Fruit fly (Drosophila melanogaster): Measurements from ENCODE around the gene beta-PheRS.
A peak's percentile ranks its signal among the peaks of the same experiment; 100 is the strongest.

beta-PheRS gene

DNA sequence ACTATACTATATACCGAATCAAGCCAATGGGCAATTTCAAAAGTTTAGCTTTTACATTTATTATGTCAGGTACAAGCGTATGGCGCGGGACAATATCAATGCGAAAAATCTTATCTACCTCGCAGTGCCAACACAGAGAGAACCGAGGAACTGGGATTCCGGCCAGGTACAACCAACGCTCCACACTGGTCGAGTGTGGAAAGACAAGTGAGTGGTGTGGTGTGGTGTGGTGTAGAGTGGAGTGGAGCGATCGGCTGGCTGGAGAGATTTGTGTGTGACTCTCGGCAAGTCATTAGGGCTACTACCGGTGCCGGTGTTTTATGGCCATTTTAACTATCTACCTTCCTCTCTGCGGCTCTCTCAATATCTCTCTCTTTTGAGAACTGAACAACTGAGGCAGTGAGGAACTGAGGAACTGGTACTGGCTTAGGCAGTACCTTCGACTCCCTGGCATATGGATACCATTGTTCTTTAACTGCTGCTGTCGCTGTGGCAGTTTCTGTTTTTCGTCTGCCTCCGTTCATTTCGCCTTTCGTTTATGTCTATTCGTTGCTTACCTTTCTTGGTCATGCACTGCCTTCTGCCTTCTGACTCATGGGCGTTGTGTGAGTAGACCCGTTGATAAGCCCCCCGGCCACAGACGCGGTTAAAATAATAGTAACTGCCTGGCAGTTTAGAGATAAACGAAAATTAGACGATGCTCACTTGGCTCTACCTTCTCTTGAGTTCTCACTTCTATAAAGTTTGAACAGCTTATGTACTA, 7.0 kb upstream of the beta-PheRS start (continued):
- peak; percentile 89 for TF ChIP-seq Ptx1 (GFP tag; IDR thresholded peaks at IDR 0.05)
- peak; percentile 87 for TF ChIP-seq caup (GFP tag; optimal IDR thresholded peaks at IDR 0.05; ENCODE audit: severe bottlenecking)
- TF ChIP-seq NFAT (GFP tag; IDR thresholded peaks at IDR 0.05) = peak; percentile 80
- peak; percentile 91 for TF ChIP-seq CG15269 (tag; optimal IDR thresholded peaks at IDR 0.05)
- peak; percentile 82 for TF ChIP-seq CG8944 (GFP tag; optimal IDR thresholded peaks at IDR 0.05)
- TF ChIP-seq Scr (GFP tag; IDR thresholded peaks at IDR 0.05; ENCODE audit: partially characterized antibody) = no peak
- TF ChIP-seq ind (GFP tag; optimal IDR thresholded peaks at IDR 0.05) = peak; percentile 91
- peak; percentile 92 for TF ChIP-seq ara (GFP tag; IDR thresholded peaks at IDR 0.05)
- TF ChIP-seq CG12659 (GFP tag; optimal IDR thresholded peaks at IDR 0.05) = peak; percentile 91
- TF ChIP-seq CG2889 (GFP tag; IDR thresholded peaks at IDR 0.05) = peak; percentile 84
- TF ChIP-seq CG8089 (GFP tag; optimal IDR thresholded peaks at IDR 0.05) = peak; percentile 86
- peak; percentile 36 for TF ChIP-seq Nf-YC (tag; optimal IDR thresholded peaks at IDR 0.05)
- TF ChIP-seq CG10654 (GFP tag; optimal IDR thresholded peaks at IDR 0.05) = peak; percentile 81
- peak; percentile 76 for TF ChIP-seq CG33213 (GFP tag; optimal IDR thresholded peaks at IDR 0.05)
- TF ChIP-seq knrl (GFP tag; IDR thresholded peaks at IDR 0.05; ENCODE audit: partially characterized antibody) = no peak
- no peak for TF ChIP-seq pita (GFP tag; optimal IDR thresholded peaks at IDR 0.05)
- TF ChIP-seq Blimp-1 (GFP tag; optimal IDR thresholded peaks at IDR 0.05) = peak; percentile 84
- TF ChIP-seq repo (GFP tag; optimal IDR thresholded peaks at IDR 0.05) = peak; percentile 82
- peak; percentile 84 for TF ChIP-seq CG4404 (GFP tag; IDR thresholded peaks at IDR 0.05)
- peak; percentile 78 for TF ChIP-seq pb (GFP tag; optimal IDR thresholded peaks at IDR 0.05)
- no peak for TF ChIP-seq CTCF (GFP tag; optimal IDR thresholded peaks at IDR 0.05)
- peak; percentile 83 for TF ChIP-seq CG14441 (GFP tag; IDR thresholded peaks at IDR 0.05)
- peak; percentile 92 for TF ChIP-seq CG17328 (GFP tag; IDR thresholded peaks at IDR 0.05)
- TF ChIP-seq dpn (GFP tag; optimal IDR thresholded peaks at IDR 0.05) = peak; percentile 91 to 94
- TF ChIP-seq CG10565 (GFP tag; optimal IDR thresholded peaks at IDR 0.05) = peak; percentile 12
- TF ChIP-seq az2 (GFP tag; optimal IDR thresholded peaks at IDR 0.05) = peak; percentile 88
- peak; percentile 83 for TF ChIP-seq CG14710 (tag; optimal IDR thresholded peaks at IDR 0.05)
- TF ChIP-seq CG10147 (GFP tag; optimal IDR thresholded peaks at IDR 0.05) = peak; percentile 89
- TF ChIP-seq Kr (GFP tag; optimal IDR thresholded peaks at IDR 0.05) = peak; percentile 53
- peak; percentile 82 for TF ChIP-seq ab (GFP tag; optimal IDR thresholded peaks at IDR 0.05)
- peak; percentile 84 for TF ChIP-seq slp2 (GFP tag; optimal IDR thresholded peaks at IDR 0.05)
- peak; percentile 81 for TF ChIP-seq disco-r (GFP tag; optimal IDR thresholded peaks at IDR 0.05)
- peak; percentile 89 for TF ChIP-seq CHES-1-like (GFP tag; optimal IDR thresholded peaks at IDR 0.05)
- TF ChIP-seq CG2116 (GFP tag; optimal IDR thresholded peaks at IDR 0.05) = peak; percentile 57
- TF ChIP-seq CG1529 (GFP tag; optimal IDR thresholded peaks at IDR 0.05) = peak; percentile 77
- TF ChIP-seq Oaz (GFP tag; IDR thresholded peaks at IDR 0.05) = peak; percentile 55
- TF ChIP-seq nom (GFP tag; optimal IDR thresholded peaks at IDR 0.05) = peak; percentile 89
- no peak for TF ChIP-seq br (optimal IDR thresholded peaks at IDR 0.05)
- no peak for TF ChIP-seq CG17568 (GFP tag; optimal IDR thresholded peaks at IDR 0.05)
- no peak for TF ChIP-seq HLH4C (GFP tag; IDR thresholded peaks at IDR 0.05; ENCODE audit: partially characterized antibody)
- TF ChIP-seq tgo (GFP tag; IDR thresholded peaks at IDR 0.05) = peak; percentile 87
- TF ChIP-seq ERR (GFP tag; optimal IDR thresholded peaks at IDR 0.05) = peak; percentile 89
- peak; percentile 91 for TF ChIP-seq schlank (tag; optimal IDR thresholded peaks at IDR 0.05)
- TF ChIP-seq Spps (tag; optimal IDR thresholded peaks at IDR 0.05) = peak; percentile 74
- TF ChIP-seq CG8359 (GFP tag; optimal IDR thresholded peaks at IDR 0.05; ENCODE audit: borderline replicate concordance) = peak; percentile 66
- peak; percentile 77 for TF ChIP-seq CG11085 (GFP tag; IDR thresholded peaks at IDR 0.05)
- TF ChIP-seq CG6683 (GFP tag; optimal IDR thresholded peaks at IDR 0.05) = peak; percentile 77
- TF ChIP-seq bigmax (GFP tag; optimal IDR thresholded peaks at IDR 0.05) = peak; percentile 30
- peak; percentile 89 for TF ChIP-seq tin (GFP tag; optimal IDR thresholded peaks at IDR 0.05)
- peak; percentile 91 for TF ChIP-seq CG11504 (tag; optimal IDR thresholded peaks at IDR 0.05)

Measured in whole organism, embryonic.